Fruit fly (Drosophila melanogaster) whole organism, embryonic: ENCODE data around the gene CG9782.
A peak's percentile ranks its signal among the peaks of the same experiment; 100 is the strongest.

ENCODE experiments used
- Blimp-1 ChIP-seq: fragments of 200-800 bp; sonication (Bioruptor generic); optimal IDR thresholded peaks from 3 replicates; lab custom pipeline; 2018; ENCODE audit warnings: missing biosample characterization, missing genetic modification characterization, mild to moderate bottlenecking, moderate library complexity, missing genetic modification reagents
- CG12219 ChIP-seq: fragments of 200-800 bp; sonication (Bioruptor generic); optimal IDR thresholded peaks from 3 replicates; lab custom pipeline; 2018; ENCODE audit warnings: missing biosample characterization, mild to moderate bottlenecking, missing genetic modification characterization
- CG1233 ChIP-seq: fragments of 200-800 bp; sonication (Bioruptor generic); optimal IDR thresholded peaks from 4 replicates; lab custom pipeline; 2018; ENCODE audit warnings: missing biosample characterization, mild to moderate bottlenecking, missing genetic modification characterization
- CG14014 ChIP-seq: fragments of 200-800 bp; sonication (Bioruptor generic); IDR thresholded peaks from 2 replicates; pipeline ENCODE4 v1.3.6; 2022; ENCODE audit warnings: missing biosample characterization, missing genetic modification characterization
- CG14710 ChIP-seq: fragments of 200-800 bp; sonication (Bioruptor generic); optimal IDR thresholded peaks from 3 replicates; lab custom pipeline; 2019; ENCODE audit warnings: missing biosample characterization, mild to moderate bottlenecking, missing genetic modification characterization, moderate library complexity
- CG15696 ChIP-seq: fragments of 200-800 bp; sonication (Bioruptor generic); optimal IDR thresholded peaks from 2 replicates; lab custom pipeline; 2019; ENCODE audit warnings: missing biosample characterization, mild to moderate bottlenecking, missing genetic modification characterization, moderate library complexity
- CG17802 ChIP-seq: fragments of 200-800 bp; sonication (Bioruptor generic); optimal IDR thresholded peaks from 2 replicates; lab custom pipeline; 2018; ENCODE audit warnings: missing biosample characterization, mild to moderate bottlenecking, missing genetic modification characterization, moderate library complexity
- CG31388 ChIP-seq: fragments of 200-800 bp; sonication (Bioruptor generic); optimal IDR thresholded peaks from 2 replicates; lab custom pipeline; 2016; ENCODE audit warnings: missing biosample characterization, missing genetic modification characterization
- CG33213 ChIP-seq: fragments of 200-800 bp; sonication (Bioruptor generic); optimal IDR thresholded peaks from 3 replicates; lab custom pipeline; 2016; ENCODE audit warnings: missing biosample characterization, missing genetic modification characterization
- CG4328 ChIP-seq: fragments of 200-800 bp; sonication (Bioruptor generic); optimal IDR thresholded peaks from 3 replicates; lab custom pipeline; 2017; ENCODE audit warnings: missing biosample characterization, missing genetic modification reagents, missing genetic modification characterization
- CG4707 ChIP-seq: fragments of 200-800 bp; sonication (Bioruptor generic); optimal IDR thresholded peaks from 2 replicates; lab custom pipeline; 2018; ENCODE audit warnings: missing biosample characterization, mild to moderate bottlenecking, missing genetic modification characterization, moderate library complexity
- CG4854 ChIP-seq: fragments of 200-800 bp; sonication (Bioruptor generic); optimal IDR thresholded peaks from 2 replicates; lab custom pipeline; 2016; ENCODE audit warnings: missing biosample characterization, missing genetic modification characterization, inconsistent platforms
- CG6254 ChIP-seq: fragments of 200-800 bp; sonication (Bioruptor generic); optimal IDR thresholded peaks from 3 replicates; lab custom pipeline; 2017; ENCODE audit warnings: mild to moderate bottlenecking, missing biosample characterization, missing genetic modification reagents, missing genetic modification characterization
- CG6813 ChIP-seq: fragments of 200-800 bp; sonication (Bioruptor generic); optimal IDR thresholded peaks from 2 replicates; lab custom pipeline; 2017; ENCODE audit warnings: missing biosample characterization, missing genetic modification characterization, mild to moderate bottlenecking, moderate library complexity, missing genetic modification reagents
- CG6854 ChIP-seq: fragments of 200-800 bp; sonication (Bioruptor generic); optimal IDR thresholded peaks from 3 replicates; lab custom pipeline; 2017; ENCODE audit warnings: missing biosample characterization, mild to moderate bottlenecking, missing genetic modification characterization
- CG7839 ChIP-seq: fragments of 200-800 bp; sonication (Bioruptor generic); optimal IDR thresholded peaks from 3 replicates; lab custom pipeline; 2018; ENCODE audit warnings: missing biosample characterization, mild to moderate bottlenecking, missing genetic modification characterization, moderate library complexity
- CHES-1-like ChIP-seq: fragments of 200-800 bp; sonication (Bioruptor generic); optimal IDR thresholded peaks from 2 replicates; lab custom pipeline; 2016; ENCODE audit warnings: missing biosample characterization, missing genetic modification characterization
- HHEX ChIP-seq: fragments of 200-800 bp; sonication (Bioruptor generic); optimal IDR thresholded peaks from 3 replicates; lab custom pipeline; 2017; ENCODE audit warnings: missing biosample characterization, mild to moderate bottlenecking, missing genetic modification characterization, missing genetic modification reagents
- Lhr ChIP-seq: fragments of 200-800 bp; sonication (Bioruptor generic); optimal IDR thresholded peaks from 3 replicates; lab custom pipeline; 2017; ENCODE audit warnings: mild to moderate bottlenecking, missing biosample characterization, missing genetic modification reagents, missing genetic modification characterization
- Med ChIP-seq: fragments of 200-800 bp; sonication (Bioruptor generic); peaks from one replicate; lab custom pipeline; 2016; ENCODE audit warnings: missing biosample characterization, missing genetic modification characterization, mild to moderate bottlenecking, inconsistent platforms, moderate library complexity
- NC2β ChIP-seq: fragments of 200-800 bp; sonication (Bioruptor generic); optimal IDR thresholded peaks from 2 replicates; lab custom pipeline; 2016; ENCODE audit warnings: missing biosample characterization, missing genetic modification characterization
- Nf-YA ChIP-seq: fragments of 200-800 bp; sonication (Bioruptor generic); IDR thresholded peaks from 2 replicates; pipeline ENCODE4 v1.3.6; 2022; ENCODE audit warnings: missing biosample characterization, missing genetic modification characterization
- Nf-YB ChIP-seq: fragments of 200-800 bp; sonication (Bioruptor generic); optimal IDR thresholded peaks from 3 replicates; lab custom pipeline; 2019; ENCODE audit warnings: missing biosample characterization, mild to moderate bottlenecking, missing genetic modification characterization, moderate library complexity
- Pdp1 ChIP-seq, 2 experiments: fragments of 200-800 bp; sonication (Bioruptor generic); optimal IDR thresholded peaks; 3 replicates each; lab custom pipeline; 2016; ENCODE audit warnings: missing biosample characterization in 2 of 2, missing genetic modification characterization in 2 of 2, mild to moderate bottlenecking in 1 of 2, moderate library complexity in 1 of 2
- Sox100B ChIP-seq: fragments of 200-800 bp; sonication (Bioruptor generic); optimal IDR thresholded peaks from 3 replicates; lab custom pipeline; 2018; ENCODE audit warnings: missing biosample characterization, mild to moderate bottlenecking, missing genetic modification characterization
- bab2 ChIP-seq: fragments of 200-800 bp; sonication (Bioruptor generic); optimal IDR thresholded peaks from 2 replicates; lab custom pipeline; 2016; ENCODE audit warnings: missing biosample characterization, missing genetic modification characterization
- cg ChIP-seq: fragments of 200-800 bp; sonication (Bioruptor generic); optimal IDR thresholded peaks from 3 replicates; lab custom pipeline; 2019; ENCODE audit warnings: missing biosample characterization, mild to moderate bottlenecking, missing genetic modification characterization, moderate library complexity
- dmrt99B ChIP-seq: fragments of 200-800 bp; sonication (Bioruptor generic); optimal IDR thresholded peaks from 2 replicates; lab custom pipeline; 2018; ENCODE audit warnings: missing biosample characterization, mild to moderate bottlenecking, missing genetic modification characterization, moderate library complexity
- fd102C ChIP-seq: fragments of 200-800 bp; sonication (Bioruptor generic); optimal IDR thresholded peaks from 2 replicates; lab custom pipeline; 2018; ENCODE audit warnings: missing biosample characterization, mild to moderate bottlenecking, missing genetic modification characterization, moderate library complexity
- grau ChIP-seq: fragments of 200-800 bp; optimal IDR thresholded peaks from 3 replicates; lab custom pipeline; 2019; ENCODE audit warnings: missing biosample characterization, mild to moderate bottlenecking, missing genetic modification characterization, moderate library complexity
- hkb ChIP-seq, 2 experiments: fragments of 200-800 bp in 1 of 2; fragments of >200 bp in 1 of 2; sonication (Bioruptor generic) in 1 of 2; IDR thresholded peaks in 1 of 2; optimal IDR thresholded peaks in 1 of 2; 2 replicates each; pipeline versions ENCODE4 v1.3.6 to Lab custom; 2017 to 2022; ENCODE audit warnings: missing biosample characterization in 1 of 2, missing genetic modification characterization in 1 of 2
- jigr1 ChIP-seq: fragments of 200-800 bp; sonication (Bioruptor generic); IDR thresholded peaks from 3 replicates; pipeline ENCODE4 v1.3.6; 2022; ENCODE audit warnings: missing biosample characterization, missing genetic modification characterization
- kni ChIP-seq: fragments of 200-800 bp; sonication (Bioruptor generic); optimal IDR thresholded peaks from 3 replicates; lab custom pipeline; 2017; ENCODE audit warnings: mild to moderate bottlenecking, missing biosample characterization, missing genetic modification reagents, missing genetic modification characterization
- lab ChIP-seq: fragments of 200-800 bp; sonication (Bioruptor generic); optimal IDR thresholded peaks from 3 replicates; lab custom pipeline; 2017; ENCODE audit warnings: missing biosample characterization, missing genetic modification characterization, mild to moderate bottlenecking, moderate library complexity, missing genetic modification reagents
- luna ChIP-seq: fragments of 200-800 bp; sonication (Bioruptor generic); optimal IDR thresholded peaks from 2 replicates; lab custom pipeline; 2016; ENCODE audit warnings: missing biosample characterization, missing genetic modification characterization
- mirr ChIP-seq: fragments of 200-800 bp; sonication (Bioruptor generic); optimal IDR thresholded peaks from 3 replicates; lab custom pipeline; 2018; ENCODE audit warnings: missing biosample characterization, mild to moderate bottlenecking, missing genetic modification characterization
- oc ChIP-seq: fragments of 200-800 bp; sonication (Bioruptor generic); optimal IDR thresholded peaks from 2 replicates; lab custom pipeline; 2018; ENCODE audit warnings: missing biosample characterization, mild to moderate bottlenecking, missing genetic modification characterization, moderate library complexity
- pfk ChIP-seq: fragments of 200-800 bp; sonication (Bioruptor generic); optimal IDR thresholded peaks from 2 replicates; lab custom pipeline; 2018; ENCODE audit warnings: missing biosample characterization, mild to moderate bottlenecking, missing genetic modification characterization, moderate library complexity
- phol ChIP-seq: fragments of 200-800 bp; sonication (Bioruptor generic); optimal IDR thresholded peaks from 3 replicates; lab custom pipeline; 2018; ENCODE audit warnings: missing biosample characterization, mild to moderate bottlenecking, missing genetic modification characterization, moderate library complexity
- salm ChIP-seq: fragments of 200-800 bp; sonication (Bioruptor generic); optimal IDR thresholded peaks from 2 replicates; lab custom pipeline; 2018; ENCODE audit warnings: missing biosample characterization, mild to moderate bottlenecking, missing genetic modification characterization
- sisA ChIP-seq: fragments of 200-800 bp; sonication (Bioruptor generic); IDR thresholded peaks from 2 replicates; pipeline ENCODE4 v1.3.6; 2022; ENCODE audit warnings: missing biosample characterization, missing genetic modification characterization
- sug ChIP-seq: fragments of 200-800 bp; optimal IDR thresholded peaks from 2 replicates; lab custom pipeline; 2019; ENCODE audit warnings: missing biosample characterization, mild to moderate bottlenecking, missing genetic modification characterization, moderate library complexity
- tin ChIP-seq: fragments of 200-800 bp; sonication (Bioruptor generic); optimal IDR thresholded peaks from 3 replicates; lab custom pipeline; 2016; ENCODE audit warnings: missing biosample characterization, missing genetic modification characterization
- tio ChIP-seq: fragments of 200-800 bp; sonication (Bioruptor generic); optimal IDR thresholded peaks from 2 replicates; lab custom pipeline; 2017; ENCODE audit warnings: missing biosample characterization, missing genetic modification characterization, inconsistent platforms
- tll ChIP-seq, 2 experiments: fragments of 200-800 bp in 1 of 2; fragments of >200 bp in 1 of 2; sonication (Bioruptor generic) in 1 of 2; optimal IDR thresholded peaks; 2 replicates each; lab custom pipeline; 2017 to 2019; ENCODE audit warnings: missing biosample characterization in 2 of 2, missing genetic modification characterization in 2 of 2, mild to moderate bottlenecking in 1 of 2, moderate library complexity in 1 of 2
- twi ChIP-seq: fragments of 200-800 bp; optimal IDR thresholded peaks from 2 replicates; lab custom pipeline; 2019; ENCODE audit warnings: missing biosample characterization, mild to moderate bottlenecking, missing genetic modification characterization, moderate library complexity

Gene CG9782

DNA sequence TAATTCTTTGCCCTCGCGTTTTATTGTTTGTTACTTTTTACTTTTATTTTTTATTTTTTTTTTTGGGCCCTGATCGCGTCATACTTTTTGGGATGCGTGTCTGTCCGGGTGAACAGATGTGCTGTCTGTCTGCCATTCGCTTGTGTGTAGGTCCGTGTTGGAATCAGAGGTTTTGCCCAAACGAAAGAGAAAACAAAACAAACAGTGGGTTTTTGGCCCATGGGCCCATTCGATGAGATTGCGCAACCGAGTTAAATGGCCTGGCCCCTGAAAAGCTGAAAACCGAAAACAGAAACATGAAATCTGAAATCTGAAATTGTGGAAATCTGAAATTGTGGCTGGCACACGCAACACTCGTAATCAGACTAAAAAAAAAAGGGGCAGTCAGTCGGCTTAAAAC is 24.1 kb upstream of the CG9782 start (continued):
- TF ChIP-seq luna = no peak
- TF ChIP-seq Pdp1 (GFP tag; optimal IDR thresholded peaks at IDR 0.05; lab: Kevin White, UChicago) = peak in 1 of 2 experiments; percentile 88
- no peak for TF ChIP-seq CG31388 (GFP tag; lab: Kevin White, UChicago)
- no peak for TF ChIP-seq sisA

DNA sequence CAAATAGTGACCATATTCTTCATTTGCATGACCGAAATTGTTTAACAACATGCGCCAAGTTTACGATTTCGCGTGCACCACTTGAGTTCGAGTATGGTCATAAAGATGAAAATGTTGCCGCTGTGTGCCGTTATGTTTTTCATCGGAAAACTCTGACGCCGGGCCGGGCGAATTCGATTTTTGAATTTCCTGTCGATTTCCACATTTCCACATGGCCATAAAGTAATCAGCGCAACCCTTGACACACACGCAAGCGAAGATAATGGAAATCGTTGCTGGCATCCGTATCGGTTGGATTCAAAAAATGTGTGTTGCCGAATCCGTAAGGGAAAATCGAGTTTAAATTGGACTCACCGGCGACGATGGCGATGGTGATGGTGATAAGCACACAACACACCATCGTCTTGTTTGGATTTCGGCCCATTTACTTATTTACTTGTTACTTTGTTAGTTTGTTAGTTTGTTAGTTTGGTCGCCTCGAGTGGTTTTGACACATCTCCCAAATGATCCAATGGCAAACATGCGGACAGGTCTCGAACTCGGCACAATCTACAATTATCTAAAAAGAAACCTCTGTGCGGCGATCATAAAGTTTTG is 23.2 kb upstream of the CG9782 start:
- TF ChIP-seq fd102C (GFP tag; lab: Kevin White, UChicago) (peak; percentile 68), Med (peak; percentile 83), CG17802 (tag; lab: Kevin White, UChicago) (no peak), CG4328 (GFP tag; lab: Kevin White, UChicago) (peak; percentile 48), CHES-1-like (GFP tag; lab: Kevin White, UChicago) (no peak), twi (peak; percentile 24), CG15696 (peak; percentile 78), CG14710 (tag; lab: Kevin White, UChicago) (peak; percentile 41), CG12219 (GFP tag; lab: Kevin White, UChicago) (peak; percentile 55), CG7839 (tag; lab: Kevin White, UChicago) (no peak), tio (GFP tag; lab: Kevin White, UChicago) (peak; percentile 3), Pdp1 (GFP tag; optimal IDR thresholded peaks at IDR 0.05; lab: Kevin White, UChicago) (peak in 1 of 2 experiments; percentile 41), grau (tag; lab: Kevin White, UChicago) (peak; percentile 2), oc (tag; lab: Kevin White, UChicago) (peak; percentile 69), pfk (GFP tag; lab: Kevin White, UChicago) (peak; percentile 15), sug (peak; percentile 28), kni (GFP tag; lab: Kevin White, UChicago) (peak; percentile 52), CG33213 (GFP tag; lab: Kevin White, UChicago) (peak; percentile 8), CG1233 (GFP tag; lab: Kevin White, UChicago) (peak; percentile 54), CG6254 (GFP tag; lab: Kevin White, UChicago) (peak; percentile 48), hkb (optimal IDR thresholded peaks at IDR 0.05; lab: Kevin White, UChicago) (no peak), hkb (GFP tag; IDR thresholded peaks at IDR 0.05; lab: Robert Waterston, UW) (peak; percentile 51; the same call in 1 of the 2 replicates), Nf-YA (GFP tag; lab: Robert Waterston, UW) (0 out of 2 replicates have a peak, but pooled peaks have one; percentile 28), CG14014 (peak; percentile 40; the same call in 1 of the 2 replicates), CG4854 (GFP tag; lab: Kevin White, UChicago) (no peak), cg (no peak), salm (tag; lab: Kevin White, UChicago) (peak; percentile 46), CG4707 (peak; percentile 72), CG6854 (GFP tag; lab: Kevin White, UChicago) (no peak), tll (GFP tag; optimal IDR thresholded peaks at IDR 0.05; lab: Kevin White, UChicago) (peak in 1 of 2 experiments; percentile 80), mirr (GFP tag; lab: Kevin White, UChicago) (peak; percentile 25), NC2β (GFP tag; lab: Kevin White, UChicago) (peak; percentile 41), tin (GFP tag; lab: Kevin White, UChicago) (no peak), Lhr (GFP tag; lab: Kevin White, UChicago) (peak; percentile 31), CG6813 (GFP tag; lab: Kevin White, UChicago) (peak; percentile 83), Blimp-1 (GFP tag; lab: Kevin White, UChicago) (peak; percentile 41), Sox100B (peak; percentile 45), Nf-YB (GFP tag; lab: Kevin White, UChicago) (peak; percentile 37), bab2 (GFP tag; lab: Kevin White, UChicago) (peak; percentile 58), phol (tag; lab: Kevin White, UChicago) (no peak), dmrt99B (tag; lab: Kevin White, UChicago) (peak; percentile 43), lab (GFP tag; lab: Kevin White, UChicago) (peak; percentile 55), HHEX (peak; percentile 14), jigr1 (GFP tag; lab: Robert Waterston, UW) (no peak)
